Worm (Caenorhabditis elegans) whole organism, early embryonic: Measurements from ENCODE around the gene nspd-4.

ENCODE experiments used
- F13C5.2 ChIP-seq: sonication (generic microtip); optimal IDR thresholded peaks from 2 replicates; lab custom pipeline; 2017; ENCODE audit warnings: mild to moderate bottlenecking, missing genetic modification characterization, inconsistent platforms, missing compliant biosample characterization
- aly-1 ChIP-seq: sonication (generic microtip); optimal IDR thresholded peaks from 2 replicates; lab custom pipeline; 2016; ENCODE audit warnings: missing genetic modification characterization, missing compliant biosample characterization
- ama-1 ChIP-seq: fragments of 150-350 bp; optimal IDR thresholded peaks from 2 replicates; lab custom pipeline; 2014
- ceh-13 ChIP-seq: fragments of 200-800 bp; sonication (Bioruptor generic); optimal IDR thresholded peaks from 2 replicates; lab custom pipeline; 2018; ENCODE audit warnings: mild to moderate bottlenecking, missing genetic modification characterization, missing compliant biosample characterization
- ceh-36 ChIP-seq: sonication (generic microtip); optimal IDR thresholded peaks from 2 replicates; lab custom pipeline; 2016; ENCODE audit warnings: missing genetic modification characterization, inconsistent platforms, missing compliant biosample characterization
- ets-7 ChIP-seq: sonication (generic microtip); optimal IDR thresholded peaks from 2 replicates; lab custom pipeline; 2016; ENCODE audit warnings: missing genotype, missing genetic modification characterization, missing compliant biosample characterization
- flt-1 ChIP-seq: fragments of 200-800 bp; sonication (Bioruptor generic); IDR thresholded peaks from 2 replicates; pipeline ENCODE4 v1.3.6; 2022; ENCODE audit warnings: missing genetic modification characterization, missing compliant biosample characterization
- hmbx-1 ChIP-seq: sonication (generic microtip); optimal IDR thresholded peaks from 2 replicates; lab custom pipeline; 2016; ENCODE audit warnings: mild to moderate bottlenecking, missing genetic modification characterization, missing compliant biosample characterization
- hnd-1 ChIP-seq: sonication (generic microtip); optimal IDR thresholded peaks from 2 replicates; lab custom pipeline; 2016; ENCODE audit warnings: missing genetic modification characterization, missing compliant biosample characterization
- scrt-1 ChIP-seq: fragments of 200-800 bp; sonication (Bioruptor generic); IDR thresholded peaks from 2 replicates; pipeline ENCODE4 v1.3.6; 2022; ENCODE audit warnings: missing genetic modification characterization, missing compliant biosample characterization
- sea-1 ChIP-seq: fragments of 200-800 bp; sonication (Bioruptor generic); conservative IDR thresholded peaks from 2 replicates; pipeline ENCODE4 v1.3.6; 2022; ENCODE audit warnings: missing genetic modification characterization, missing compliant biosample characterization
- tbx-11 ChIP-seq: fragments of 200-800 bp; sonication (Bioruptor generic); IDR thresholded peaks from 2 replicates; pipeline ENCODE4 v1.3.6; 2022; ENCODE audit warnings: missing genetic modification characterization, missing compliant biosample characterization
- tra-4 ChIP-seq: sonication (generic microtip); optimal IDR thresholded peaks from 2 replicates; lab custom pipeline; 2017; ENCODE audit warnings: missing genetic modification characterization, missing compliant biosample characterization

- TF ChIP-seq aly-1 (tag; lab: Kevin White, UChicago): no peak
- TF ChIP-seq hmbx-1: no peak
- no peak for TF ChIP-seq F13C5.2
- TF ChIP-seq tbx-11 (GFP tag; lab: Robert Waterston, UW): no peak
- no peak for TF ChIP-seq ama-1 (lab: Kevin White, UChicago)
- no peak for TF ChIP-seq scrt-1 (GFP tag; lab: Robert Waterston, UW)
- TF ChIP-seq ceh-13 (GFP tag; lab: Kevin White, UChicago): no peak
- no peak for TF ChIP-seq flt-1 (GFP tag; lab: Robert Waterston, UW)
- no peak for TF ChIP-seq hnd-1 (tag; lab: Kevin White, UChicago)
- TF ChIP-seq ceh-36 (tag; lab: Kevin White, UChicago): no peak
- TF ChIP-seq sea-1 (GFP tag; lab: Robert Waterston, UW): no peak
- TF ChIP-seq ets-7 (tag; lab: Kevin White, UChicago): no peak
- no peak for TF ChIP-seq tra-4
Observed at ce11 chrII:4866045-4866444, 23.6 kb downstream of the nspd-4 start.
